Worm (Caenorhabditis elegans): ENCODE data around the gene T10D4.6.

- TF ChIP-seq pha-4 (tag; optimal IDR thresholded peaks at IDR 0.05): no peak
- TF ChIP-seq lin-15B (tag; optimal IDR thresholded peaks at IDR 0.05): no peak
Observed at ce11 chrII:3111147-3111546, 8.0 kb upstream of the T10D4.6 start, which contains the start of gene Y25C1A.13.
